Fruit fly (Drosophila melanogaster) whole organism: ENCODE data around the gene mei-38.

ENCODE experiments used
- CG8478 ChIP-seq: fragments of >200 bp; optimal IDR thresholded peaks from 2 replicates; lab custom pipeline; 2018; ENCODE audit warnings: inconsistent platforms
- Dll ChIP-seq: fragments of >200 bp; optimal IDR thresholded peaks from 2 replicates; lab custom pipeline; 2017
- EcR ChIP-seq, 2 experiments: fragments of >200 bp; optimal IDR thresholded peaks; 2 replicates each; lab custom pipeline; 2017; ENCODE audit warnings: missing biosample characterization in 2 of 2, missing genetic modification characterization in 2 of 2, missing genetic modification reagents in 2 of 2
- pan ChIP-seq: fragments of >200 bp; optimal IDR thresholded peaks from 2 replicates; lab custom pipeline; 2017
- psq ChIP-seq: fragments of >200 bp; optimal IDR thresholded peaks from 2 replicates; lab custom pipeline; 2017
- usp ChIP-seq: fragments of >200 bp; optimal IDR thresholded peaks from 2 replicates; lab custom pipeline; 2017; ENCODE audit warnings: missing biosample characterization, missing genetic modification characterization, mixed read lengths

Gene mei-38

DNA sequence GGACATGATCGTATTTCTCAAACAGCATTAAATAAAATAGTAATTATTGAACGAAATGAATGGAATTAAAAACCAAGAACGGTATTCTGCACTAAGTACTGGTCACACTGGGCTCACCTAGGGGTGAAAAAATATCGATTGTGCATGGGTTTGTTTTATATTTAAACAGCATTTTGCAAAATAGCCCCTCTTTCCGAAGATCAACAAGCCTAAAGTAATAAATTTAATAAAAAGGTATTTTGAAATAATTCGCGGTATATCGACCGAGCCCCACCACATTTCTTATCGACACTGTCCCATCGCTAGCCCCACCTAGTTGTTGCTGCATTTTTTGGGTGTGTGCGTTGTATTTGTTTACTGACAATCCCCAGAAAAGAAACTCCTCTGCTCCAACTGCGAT is 6.3 kb upstream of the mei-38 start, which contains the start of gene pck:
pck (plus strand) TSS at position 105 of the 400 bp plus-strand sequence.
- no peak for TF ChIP-seq psq (lab: Kevin White, UChicago)
- no peak for TF ChIP-seq pan (lab: Kevin White, UChicago)

dm6 chrX:1472222-1472621 is 4.6 kb upstream of the mei-38 start, which contains the start of gene CG14780:
Gene CG14780 (plus strand): TSS chrX:1472522.
- no peak for TF ChIP-seq pan (lab: Kevin White, UChicago)
- no peak for TF ChIP-seq Dll
- no peak for TF ChIP-seq psq (lab: Kevin White, UChicago)
- no peak for TF ChIP-seq usp (GFP tag; lab: Kevin White, UChicago)
- no peak for TF ChIP-seq CG8478 (lab: Kevin White, UChicago)
- TF ChIP-seq EcR (GFP tag; optimal IDR thresholded peaks at IDR 0.05; lab: Kevin White, UChicago): no peak

DNA sequence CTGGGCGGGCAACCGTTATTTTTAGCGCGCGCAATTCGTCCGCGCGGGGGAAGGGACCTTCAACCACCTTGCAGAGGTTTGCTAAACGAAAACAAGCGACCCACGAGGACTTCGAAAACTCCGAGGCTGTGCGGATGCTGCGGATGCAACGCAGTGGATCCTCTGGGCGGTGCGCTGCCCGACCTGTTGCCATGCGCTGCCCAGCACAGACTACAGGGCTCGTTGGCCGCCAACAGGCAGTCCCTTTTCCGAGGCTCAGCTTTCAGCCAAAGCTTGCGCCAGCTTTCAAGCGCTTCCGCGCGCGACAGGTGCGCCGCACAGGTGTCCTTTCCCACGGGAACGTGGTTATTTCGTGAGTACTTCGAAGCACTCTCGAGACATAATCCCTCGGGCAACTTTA is 427 bp upstream of the mei-38 start:
- TF ChIP-seq pan (lab: Kevin White, UChicago) (no peak), CG8478 (lab: Kevin White, UChicago) (no peak), psq (lab: Kevin White, UChicago) (no peak), usp (GFP tag; lab: Kevin White, UChicago) (no peak), Dll (no peak)

dm6 chrX:1478276-1479122 is 1.6 kb downstream of the mei-38 start, which contains the start of gene rush:
Gene rush (plus strand): TSS chrX:1478552.
- no peak for TF ChIP-seq CG8478 (lab: Kevin White, UChicago)
- no peak for TF ChIP-seq Dll

dm6 chrX:1480426-1480825 is 3.6 kb downstream of the mei-38 start:
- TF ChIP-seq CG8478 (lab: Kevin White, UChicago) (no peak), usp (GFP tag; lab: Kevin White, UChicago) (no peak), Dll (no peak), psq (lab: Kevin White, UChicago) (no peak), EcR (GFP tag; optimal IDR thresholded peaks at IDR 0.05; lab: Kevin White, UChicago) (no peak), pan (lab: Kevin White, UChicago) (no peak)

DNA sequence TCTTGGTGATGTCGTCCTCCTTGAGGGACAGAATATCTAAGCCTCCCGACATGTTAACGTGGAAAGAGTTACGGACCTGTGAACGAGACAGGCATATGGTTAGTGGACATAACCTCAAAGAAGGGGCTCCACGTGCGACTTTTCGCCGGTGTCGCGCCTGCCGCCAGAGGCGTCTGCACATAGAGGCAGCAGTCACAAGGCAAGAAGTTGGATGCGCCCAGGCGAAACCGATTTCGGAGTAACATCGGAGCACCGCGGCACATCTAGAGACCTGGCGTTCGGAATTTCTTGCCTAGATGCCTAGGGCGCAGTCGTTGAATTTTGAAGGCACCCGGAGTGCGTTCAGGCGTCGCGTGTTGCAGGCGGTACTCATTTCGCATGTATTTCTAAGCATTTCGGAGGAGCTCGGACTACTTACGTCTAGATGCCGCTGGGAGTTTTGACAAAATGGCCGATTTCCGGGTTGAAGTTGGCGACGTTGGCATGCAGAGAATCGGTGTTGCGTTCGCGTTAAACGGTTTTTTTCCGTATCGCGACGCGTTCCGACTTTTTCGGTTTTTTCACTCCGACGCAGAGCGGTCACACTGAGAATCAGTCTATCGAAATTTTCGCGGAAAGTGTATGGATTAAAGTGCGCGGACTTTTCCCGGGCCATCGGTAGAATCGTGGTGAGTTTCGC is 6.1 kb downstream of the mei-38 start, which contains the start of the genes sta and inc:
sta (minus strand) TSS at position 574 of the 679 bp plus-strand sequence.
inc (plus strand) TSS at position 640 of the 679 bp plus-strand sequence.
- no peak for TF ChIP-seq Dll
- no peak for TF ChIP-seq psq (lab: Kevin White, UChicago)
- no peak for TF ChIP-seq pan (lab: Kevin White, UChicago)
- no peak for TF ChIP-seq usp (GFP tag; lab: Kevin White, UChicago)
- TF ChIP-seq CG8478 (lab: Kevin White, UChicago): no peak
- no peak for TF ChIP-seq EcR (GFP tag; optimal IDR thresholded peaks at IDR 0.05; lab: Kevin White, UChicago)

DNA sequence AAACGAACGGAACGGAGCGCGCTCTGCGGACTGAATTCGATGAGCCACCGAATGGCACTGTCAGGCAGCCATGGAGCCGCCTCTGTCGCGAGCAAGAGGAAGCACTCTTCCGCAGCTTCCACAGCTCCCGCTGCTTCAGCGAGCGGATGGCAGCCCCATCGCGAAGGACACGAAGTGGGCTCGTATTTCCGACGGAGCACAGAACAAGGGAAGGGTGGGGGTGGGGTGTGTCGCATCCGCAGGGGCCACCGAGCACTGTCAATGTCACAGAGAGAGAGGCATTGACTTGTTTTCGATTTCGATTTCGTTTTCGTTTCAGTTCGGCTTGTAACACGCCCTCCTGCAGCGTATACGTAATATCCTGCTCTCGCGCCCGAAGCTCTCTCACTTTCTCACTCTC is 30.9 kb downstream of the mei-38 start, which contains the start of gene Nmdar2:
Nmdar2 (minus strand) TSS at position 59 of the 400 bp plus-strand sequence.
- TF ChIP-seq pan (lab: Kevin White, UChicago): no peak
- no peak for TF ChIP-seq EcR (GFP tag; optimal IDR thresholded peaks at IDR 0.05; lab: Kevin White, UChicago)
- TF ChIP-seq Dll: no peak
- TF ChIP-seq psq (lab: Kevin White, UChicago): no peak
- TF ChIP-seq usp (GFP tag; lab: Kevin White, UChicago): no peak
- no peak for TF ChIP-seq CG8478 (lab: Kevin White, UChicago)

DNA sequence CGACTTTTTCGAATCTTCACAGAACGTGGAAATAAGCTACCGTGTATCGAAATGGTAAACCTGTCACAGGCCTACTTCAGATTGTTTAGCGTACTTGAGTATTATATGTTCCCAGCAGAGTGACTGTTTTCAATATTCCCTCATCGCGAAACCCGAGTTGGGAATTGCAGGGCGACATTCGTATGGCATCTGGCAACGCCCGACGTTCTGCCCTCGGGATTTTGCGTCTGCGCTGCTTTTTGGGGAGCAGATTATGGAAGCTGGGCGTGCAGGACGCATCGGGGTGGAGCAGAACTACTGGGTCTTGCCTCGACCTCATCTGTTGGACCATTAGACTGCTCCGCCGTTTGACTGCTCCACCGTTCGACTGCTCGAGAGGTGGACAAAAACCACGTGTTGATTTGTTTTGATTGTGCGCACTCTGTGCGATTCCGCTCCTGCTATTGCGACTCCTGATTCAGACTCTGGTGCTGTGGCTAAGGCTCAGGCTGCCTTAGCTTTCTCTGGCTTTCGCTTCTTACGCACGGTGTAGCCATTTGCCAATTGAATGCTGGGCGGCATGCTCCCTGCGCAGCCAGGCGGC is 31.5 kb downstream of the mei-38 start:
- no peak for TF ChIP-seq usp (GFP tag; lab: Kevin White, UChicago)
- no peak for TF ChIP-seq psq (lab: Kevin White, UChicago)
- no peak for TF ChIP-seq CG8478 (lab: Kevin White, UChicago)
- TF ChIP-seq pan (lab: Kevin White, UChicago): no peak
- TF ChIP-seq Dll: no peak
- TF ChIP-seq EcR (GFP tag; optimal IDR thresholded peaks at IDR 0.05; lab: Kevin White, UChicago): no peak

dm6 chrX:1512753-1513226 is 35.9 kb downstream of the mei-38 start, which contains the start of gene CG14795:
Gene CG14795 (minus strand): TSS chrX:1512803.
- TF ChIP-seq psq (lab: Kevin White, UChicago): no peak
- TF ChIP-seq pan (lab: Kevin White, UChicago): no peak
- no peak for TF ChIP-seq Dll
- TF ChIP-seq EcR (GFP tag; optimal IDR thresholded peaks at IDR 0.05; lab: Kevin White, UChicago): no peak
- no peak for TF ChIP-seq usp (GFP tag; lab: Kevin White, UChicago)
- no peak for TF ChIP-seq CG8478 (lab: Kevin White, UChicago)

dm6 chrX:1513865-1514264 is 37.0 kb downstream of the mei-38 start:
- TF ChIP-seq EcR (GFP tag; optimal IDR thresholded peaks at IDR 0.05; lab: Kevin White, UChicago) (no peak), CG8478 (lab: Kevin White, UChicago) (no peak), Dll (no peak), psq (lab: Kevin White, UChicago) (no peak), usp (GFP tag; lab: Kevin White, UChicago) (no peak), pan (lab: Kevin White, UChicago) (no peak)

DNA sequence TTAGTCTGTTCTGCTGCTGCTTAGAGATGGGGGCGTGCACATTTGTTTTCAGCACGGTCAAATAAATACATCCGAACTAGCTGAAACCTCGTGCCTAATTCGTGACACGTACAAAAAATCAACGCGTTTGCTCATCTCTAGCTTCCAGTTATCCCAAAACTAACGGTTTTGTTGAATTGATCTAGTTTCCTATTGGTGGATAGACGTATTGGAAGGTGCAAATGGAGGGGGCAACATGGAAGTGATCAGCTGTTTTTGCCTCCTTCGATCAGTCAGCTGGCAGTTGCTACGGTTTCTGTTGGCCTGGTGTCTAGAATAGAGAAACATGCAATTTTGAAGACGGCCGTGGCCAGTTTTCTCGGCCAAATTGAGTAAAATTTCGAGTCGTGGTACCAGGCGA is 40.8 kb downstream of the mei-38 start:
- no peak for TF ChIP-seq usp (GFP tag; lab: Kevin White, UChicago)
- no peak for TF ChIP-seq pan (lab: Kevin White, UChicago)
